Fruit fly (Drosophila melanogaster) whole organism, embryonic: ENCODE measurements around the gene mon2.

ENCODE experiments used
- CG10267 ChIP-seq: fragments of 200-800 bp; sonication (Bioruptor generic); optimal IDR thresholded peaks from 2 replicates; lab custom pipeline; 2018; ENCODE audit warnings: missing biosample characterization, mild to moderate bottlenecking, missing genetic modification characterization, moderate library complexity
- CG10366 ChIP-seq: fragments of 200-800 bp; sonication (Bioruptor generic); IDR thresholded peaks from 2 replicates; pipeline ENCODE4 v1.3.6; 2022; ENCODE audit warnings: missing biosample characterization, missing genetic modification characterization
- CG10959 ChIP-seq: fragments of 200-800 bp; sonication (Bioruptor generic); IDR thresholded peaks from 2 replicates; pipeline ENCODE4 v1.3.6; 2022; ENCODE audit warnings: missing biosample characterization, missing genetic modification characterization
- CG12219 ChIP-seq: fragments of 200-800 bp; sonication (Bioruptor generic); optimal IDR thresholded peaks from 3 replicates; lab custom pipeline; 2018; ENCODE audit warnings: missing biosample characterization, mild to moderate bottlenecking, missing genetic modification characterization
- CG12769 ChIP-seq: fragments of 200-800 bp; sonication (Bioruptor generic); optimal IDR thresholded peaks from 2 replicates; lab custom pipeline; 2019; ENCODE audit warnings: missing biosample characterization, mild to moderate bottlenecking, missing genetic modification characterization, moderate library complexity
- CG13775 ChIP-seq: fragments of 200-800 bp; sonication (Bioruptor generic); optimal IDR thresholded peaks from 3 replicates; lab custom pipeline; 2017; ENCODE audit warnings: missing biosample characterization, mild to moderate bottlenecking, missing genetic modification characterization
- CG14860 ChIP-seq: fragments of 200-800 bp; sonication (Bioruptor generic); IDR thresholded peaks from 3 replicates; pipeline ENCODE4 v1.3.6; 2022; ENCODE audit warnings: missing biosample characterization, missing genetic modification characterization; ENCODE audit not compliant: partially characterized antibody
- CG15011 ChIP-seq: fragments of 200-800 bp; sonication (Bioruptor generic); optimal IDR thresholded peaks from 3 replicates; lab custom pipeline; 2018; ENCODE audit warnings: missing biosample characterization, mild to moderate bottlenecking, missing genetic modification characterization
- CG1603 ChIP-seq: fragments of 200-800 bp; sonication (Bioruptor generic); optimal IDR thresholded peaks from 2 replicates; lab custom pipeline; 2019; ENCODE audit warnings: missing biosample characterization, mild to moderate bottlenecking, missing genetic modification characterization, moderate library complexity
- CG16815 ChIP-seq: fragments of 200-800 bp; sonication (Bioruptor generic); optimal IDR thresholded peaks from 3 replicates; lab custom pipeline; 2017; ENCODE audit warnings: missing biosample characterization, mild to moderate bottlenecking, missing genetic modification characterization
- CG17568 ChIP-seq: fragments of 200-800 bp; sonication (Bioruptor generic); optimal IDR thresholded peaks from 2 replicates; lab custom pipeline; 2018; ENCODE audit warnings: missing biosample characterization, mild to moderate bottlenecking, missing genetic modification characterization, moderate library complexity
- CG31365 ChIP-seq: fragments of 200-800 bp; sonication (Bioruptor generic); optimal IDR thresholded peaks from 2 replicates; lab custom pipeline; 2018; ENCODE audit warnings: missing biosample characterization, mild to moderate bottlenecking, missing genetic modification characterization
- CG4424 ChIP-seq: fragments of 200-800 bp; sonication (Bioruptor generic); optimal IDR thresholded peaks from 3 replicates; lab custom pipeline; 2016; ENCODE audit warnings: missing biosample characterization, missing genetic modification characterization
- CG4854 ChIP-seq: fragments of 200-800 bp; sonication (Bioruptor generic); optimal IDR thresholded peaks from 2 replicates; lab custom pipeline; 2016; ENCODE audit warnings: missing biosample characterization, missing genetic modification characterization, inconsistent platforms
- CG6683 ChIP-seq: fragments of 200-800 bp; sonication (Bioruptor generic); optimal IDR thresholded peaks from 2 replicates; lab custom pipeline; 2017; ENCODE audit warnings: missing biosample characterization, mild to moderate bottlenecking, missing genetic modification characterization, missing genetic modification reagents
- CG7745 ChIP-seq: fragments of 200-800 bp; sonication (Bioruptor generic); optimal IDR thresholded peaks from 2 replicates; lab custom pipeline; 2018; ENCODE audit warnings: missing biosample characterization, mild to moderate bottlenecking, missing genetic modification characterization, moderate library complexity
- CG7963 ChIP-seq: fragments of 200-800 bp; sonication (Bioruptor generic); IDR thresholded peaks from 3 replicates; pipeline ENCODE4 v1.3.6; 2022; ENCODE audit warnings: missing biosample characterization, missing genetic modification characterization; ENCODE audit not compliant: partially characterized antibody
- CG9797 ChIP-seq: fragments of 200-800 bp; sonication (Bioruptor generic); optimal IDR thresholded peaks from 3 replicates; lab custom pipeline; 2018; ENCODE audit warnings: missing biosample characterization, mild to moderate bottlenecking, missing genetic modification characterization
- CG9932 ChIP-seq: fragments of 200-800 bp; sonication (Bioruptor generic); IDR thresholded peaks from 2 replicates; pipeline ENCODE4 v1.3.6; 2022; ENCODE audit warnings: missing biosample characterization, missing genetic modification characterization
- Dek ChIP-seq: fragments of 200-800 bp; sonication (Bioruptor generic); optimal IDR thresholded peaks from 3 replicates; lab custom pipeline; 2019; ENCODE audit warnings: missing biosample characterization, mild to moderate bottlenecking, missing genetic modification characterization, moderate library complexity
- Doc2 ChIP-seq: fragments of 200-800 bp; sonication (Bioruptor generic); IDR thresholded peaks from 2 replicates; pipeline ENCODE4 v1.3.6; 2022; ENCODE audit warnings: missing biosample characterization, missing genetic modification characterization
- Dref ChIP-seq: fragments of 200-800 bp; sonication (Bioruptor generic); IDR thresholded peaks from 2 replicates; pipeline ENCODE4 v1.3.6; 2022; ENCODE audit warnings: missing biosample characterization, missing genetic modification characterization
- ERR ChIP-seq: fragments of 200-800 bp; sonication (Bioruptor generic); optimal IDR thresholded peaks from 2 replicates; lab custom pipeline; 2016; ENCODE audit warnings: missing biosample characterization, missing genetic modification characterization
- Elba2 ChIP-seq: fragments of 200-800 bp; sonication (Bioruptor generic); optimal IDR thresholded peaks from 3 replicates; lab custom pipeline; 2016; ENCODE audit warnings: missing biosample characterization, missing genetic modification characterization
- Fer1 ChIP-seq: fragments of 200-800 bp; sonication (Bioruptor generic); optimal IDR thresholded peaks from 2 replicates; lab custom pipeline; 2017; ENCODE audit warnings: missing biosample characterization, mild to moderate bottlenecking, missing genetic modification characterization
- Fer3 ChIP-seq: fragments of 200-800 bp; sonication (Bioruptor generic); optimal IDR thresholded peaks from 2 replicates; lab custom pipeline; 2018; ENCODE audit warnings: missing biosample characterization, mild to moderate bottlenecking, missing genetic modification characterization, moderate library complexity
- Hr39 ChIP-seq: fragments of >200 bp; optimal IDR thresholded peaks from 2 replicates; lab custom pipeline; 2017
- Hsf ChIP-seq: fragments of 200-800 bp; sonication (Bioruptor generic); optimal IDR thresholded peaks from 3 replicates; lab custom pipeline; 2016; ENCODE audit warnings: missing biosample characterization, missing genetic modification characterization
- Lhr ChIP-seq: fragments of 200-800 bp; sonication (Bioruptor generic); optimal IDR thresholded peaks from 3 replicates; lab custom pipeline; 2017; ENCODE audit warnings: mild to moderate bottlenecking, missing biosample characterization, missing genetic modification reagents, missing genetic modification characterization
- Mad ChIP-seq: fragments of 200-800 bp; sonication (Bioruptor generic); optimal IDR thresholded peaks from 2 replicates; lab custom pipeline; 2016; ENCODE audit warnings: missing biosample characterization, missing genetic modification characterization
- Med ChIP-seq: fragments of 200-800 bp; sonication (Bioruptor generic); peaks from one replicate; lab custom pipeline; 2016; ENCODE audit warnings: missing biosample characterization, missing genetic modification characterization, mild to moderate bottlenecking, inconsistent platforms, moderate library complexity
- PHDP ChIP-seq: fragments of 200-800 bp; sonication (Bioruptor generic); optimal IDR thresholded peaks from 3 replicates; lab custom pipeline; 2018; ENCODE audit warnings: missing biosample characterization, mild to moderate bottlenecking, missing genetic modification characterization, moderate library complexity
- Sin3A ChIP-seq: fragments of >200 bp; optimal IDR thresholded peaks from 2 replicates; lab custom pipeline; 2018
- abd-A ChIP-seq: fragments of 200-800 bp; sonication (Bioruptor generic); optimal IDR thresholded peaks from 3 replicates; lab custom pipeline; 2019; ENCODE audit warnings: missing biosample characterization, mild to moderate bottlenecking, missing genetic modification characterization, moderate library complexity
- btn ChIP-seq: fragments of 200-800 bp; sonication (Bioruptor generic); optimal IDR thresholded peaks from 2 replicates; lab custom pipeline; 2016; ENCODE audit warnings: missing biosample characterization, missing genetic modification characterization
- ci ChIP-seq: fragments of 200-800 bp; sonication (Bioruptor generic); IDR thresholded peaks from 3 replicates; pipeline ENCODE4 v1.3.6; 2022; ENCODE audit warnings: missing biosample characterization, missing genetic modification characterization
- disco-r ChIP-seq: fragments of 200-800 bp; sonication (Bioruptor generic); optimal IDR thresholded peaks from 2 replicates; lab custom pipeline; 2016; ENCODE audit warnings: missing biosample characterization, missing genetic modification characterization
- eve ChIP-seq, 2 experiments: fragments of >200 bp; optimal IDR thresholded peaks; 2 replicates each; lab custom pipeline; 2017; ENCODE audit warnings: missing biosample characterization in 2 of 2, missing genetic modification characterization in 2 of 2
- fd102C ChIP-seq: fragments of 200-800 bp; sonication (Bioruptor generic); optimal IDR thresholded peaks from 2 replicates; lab custom pipeline; 2018; ENCODE audit warnings: missing biosample characterization, mild to moderate bottlenecking, missing genetic modification characterization, moderate library complexity
- klu ChIP-seq: fragments of 200-800 bp; sonication (Bioruptor generic); IDR thresholded peaks from 2 replicates; pipeline ENCODE4 v1.3.6; 2022; ENCODE audit warnings: missing biosample characterization, missing genetic modification characterization
- nerfin-1 ChIP-seq: fragments of 200-800 bp; sonication (Bioruptor generic); optimal IDR thresholded peaks from 3 replicates; lab custom pipeline; 2019; ENCODE audit warnings: missing biosample characterization, mild to moderate bottlenecking, missing genetic modification characterization, moderate library complexity
- nerfin-2 ChIP-seq: fragments of 200-800 bp; sonication (Bioruptor generic); IDR thresholded peaks from 2 replicates; pipeline ENCODE4 v1.3.6; 2022; ENCODE audit warnings: missing biosample characterization, missing genetic modification characterization; ENCODE audit not compliant: partially characterized antibody
- nmo ChIP-seq: fragments of 200-800 bp; sonication (Bioruptor generic); optimal IDR thresholded peaks from 2 replicates; lab custom pipeline; 2018; ENCODE audit warnings: missing biosample characterization, mild to moderate bottlenecking, missing genetic modification characterization, moderate library complexity
- phol ChIP-seq: fragments of 200-800 bp; sonication (Bioruptor generic); optimal IDR thresholded peaks from 3 replicates; lab custom pipeline; 2018; ENCODE audit warnings: missing biosample characterization, mild to moderate bottlenecking, missing genetic modification characterization, moderate library complexity
- psq ChIP-seq: fragments of 200-800 bp; sonication (Bioruptor generic); optimal IDR thresholded peaks from 2 replicates; lab custom pipeline; 2017; ENCODE audit warnings: missing biosample characterization, missing genetic modification characterization
- repo ChIP-seq: fragments of 200-800 bp; sonication (Bioruptor generic); optimal IDR thresholded peaks from 2 replicates; lab custom pipeline; 2016; ENCODE audit warnings: missing biosample characterization, missing genetic modification characterization
- sens ChIP-seq: fragments of 200-800 bp; sonication (Bioruptor generic); peaks from one replicate; lab custom pipeline; 2016; ENCODE audit warnings: missing biosample characterization, missing genetic modification characterization
- sisA ChIP-seq: fragments of 200-800 bp; sonication (Bioruptor generic); IDR thresholded peaks from 2 replicates; pipeline ENCODE4 v1.3.6; 2022; ENCODE audit warnings: missing biosample characterization, missing genetic modification characterization
- sqz ChIP-seq: fragments of 200-800 bp; sonication (Bioruptor generic); optimal IDR thresholded peaks from 3 replicates; lab custom pipeline; 2018; ENCODE audit warnings: missing biosample characterization, mild to moderate bottlenecking, missing genetic modification characterization
- wek ChIP-seq: fragments of 200-800 bp; sonication (Bioruptor generic); optimal IDR thresholded peaks from 3 replicates; lab custom pipeline; 2018; ENCODE audit warnings: missing biosample characterization, mild to moderate bottlenecking, missing genetic modification characterization, moderate library complexity
- zf30C ChIP-seq: fragments of 200-800 bp; sonication (Bioruptor generic); optimal IDR thresholded peaks from 3 replicates; lab custom pipeline; 2018; ENCODE audit warnings: missing biosample characterization, mild to moderate bottlenecking, missing genetic modification characterization

Gene mon2

DNA sequence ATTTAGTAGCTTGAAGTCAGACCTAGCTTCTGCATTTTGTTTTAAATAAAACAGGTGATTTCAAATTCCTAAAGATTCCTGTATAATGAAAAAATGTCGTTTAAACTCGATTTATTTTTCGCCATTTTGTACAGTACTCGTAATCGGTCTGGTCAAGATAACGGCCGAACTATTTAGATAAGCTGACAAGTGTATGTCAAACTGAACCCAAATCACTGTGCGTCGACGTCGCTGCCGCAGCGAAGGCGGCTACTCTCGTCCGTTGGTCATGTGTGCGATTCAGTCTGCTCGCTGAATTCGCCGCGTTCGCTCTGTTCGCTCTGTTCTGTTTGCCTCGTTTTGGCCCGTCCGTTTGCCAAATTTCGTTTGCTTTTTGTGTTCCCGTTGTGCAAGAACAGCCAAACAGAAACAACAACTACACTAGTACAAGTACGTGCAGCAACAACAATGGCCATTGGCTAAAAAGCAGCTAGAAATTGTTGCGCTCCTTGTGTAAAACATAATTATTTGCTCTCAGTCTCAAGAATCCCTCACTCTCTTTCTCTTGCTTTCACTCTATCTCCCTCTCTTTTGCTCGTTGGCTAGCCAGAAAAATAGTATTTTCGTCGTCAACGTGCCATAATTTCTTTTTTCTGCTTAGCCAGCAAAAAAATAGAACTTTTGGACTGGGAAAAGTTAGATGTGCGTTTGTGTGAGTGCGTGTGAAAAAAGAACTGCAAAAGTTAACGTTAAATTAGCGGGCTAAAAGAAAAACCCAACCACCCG lies 35.6 kb downstream of the mon2 start (continued):
- TF ChIP-seq CG10366 (GFP tag; lab: Robert Waterston, UW) (no peak), PHDP (tag; lab: Kevin White, UChicago) (peak; percentile 31), CG7745 (tag; lab: Kevin White, UChicago) (no peak), fd102C (GFP tag; lab: Kevin White, UChicago) (no peak), disco-r (GFP tag; lab: Kevin White, UChicago) (no peak), Fer1 (peak; percentile 26), btn (GFP tag; lab: Kevin White, UChicago) (no peak), CG10959 (GFP tag; lab: Robert Waterston, UW) (no peak), CG17568 (no peak), Sin3A (lab: Kevin White, UChicago) (no peak), nmo (GFP tag; lab: Kevin White, UChicago) (no peak), Doc2 (no peak), Lhr (GFP tag; lab: Kevin White, UChicago) (no peak), zf30C (GFP tag; lab: Kevin White, UChicago) (no peak), CG16815 (GFP tag; lab: Kevin White, UChicago) (no peak), CG13775 (no peak), CG10267 (tag; lab: Kevin White, UChicago) (no peak), abd-A (tag; lab: Kevin White, UChicago) (no peak), phol (tag; lab: Kevin White, UChicago) (peak; percentile 27), Med (GFP tag; lab: Kevin White, UChicago) (peak; percentile 86), ERR (GFP tag; lab: Kevin White, UChicago) (no peak), sens (GFP tag; lab: Kevin White, UChicago) (peak; percentile 22), CG12219 (GFP tag; lab: Kevin White, UChicago) (no peak), Hr39 (lab: Kevin White, UChicago) (no peak), eve (GFP tag; optimal IDR thresholded peaks at IDR 0.05; lab: Kevin White, UChicago) (no peak), Dek (tag; lab: Kevin White, UChicago) (no peak), CG9932 (GFP tag; lab: Robert Waterston, UW) (peak; percentile 27; the same call in 1 of the 2 replicates), Fer3 (tag; lab: Kevin White, UChicago) (no peak), wek (no peak), CG14860 (GFP tag; lab: Robert Waterston, UW) (no peak), repo (GFP tag; lab: Kevin White, UChicago) (no peak), CG6683 (GFP tag; lab: Kevin White, UChicago) (no peak), Elba2 (GFP tag; lab: Kevin White, UChicago) (no peak), CG15011 (GFP tag; lab: Kevin White, UChicago) (no peak), CG9797 (GFP tag; lab: Kevin White, UChicago) (no peak), Dref (GFP tag; lab: Robert Waterston, UW) (no peak), CG12769 (tag; lab: Kevin White, UChicago) (peak; percentile 97), sqz (GFP tag; lab: Kevin White, UChicago) (no peak), CG4424 (no peak), CG7963 (no peak), klu (GFP tag; lab: Robert Waterston, UW) (no peak), nerfin-1 (no peak), CG31365 (no peak), Hsf (GFP tag; lab: Kevin White, UChicago) (no peak), sisA (GFP tag; lab: Robert Waterston, UW) (no peak), CG1603 (peak; percentile 29), ci (GFP tag; lab: Robert Waterston, UW) (no peak), CG4854 (GFP tag; lab: Kevin White, UChicago) (no peak), Mad (no peak), psq (no peak), nerfin-2 (GFP tag; lab: Robert Waterston, UW) (no peak)
